Worm (Caenorhabditis elegans): ENCODE data around the gene T23B5.6.

Gene T23B5.6

DNA sequence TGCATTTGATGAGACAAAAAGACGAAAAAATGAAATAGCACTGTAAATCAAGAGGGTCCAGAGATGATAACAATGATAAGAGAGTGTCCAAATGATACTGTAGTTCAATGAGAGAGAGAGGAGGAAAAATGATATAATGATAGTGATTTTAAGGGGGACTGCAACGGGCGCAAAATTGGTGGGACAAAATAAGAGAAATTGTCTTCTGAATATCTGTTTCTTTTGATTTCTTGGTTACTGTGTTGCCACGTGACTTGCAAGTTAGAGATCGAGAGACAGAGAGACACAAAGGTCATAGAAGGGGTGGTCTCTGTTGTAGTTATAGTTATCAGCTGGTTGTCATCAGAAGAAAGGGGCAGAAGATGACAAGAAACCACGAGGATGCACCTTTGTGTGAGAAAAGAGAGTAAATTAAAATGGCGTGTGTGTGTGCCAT lies 38.9 kb upstream of the T23B5.6 start (continued):
- no peak for TF ChIP-seq fkh-10 (GFP tag; optimal IDR thresholded peaks at IDR 0.05)
- TF ChIP-seq ctbp-1 (GFP tag; IDR thresholded peaks at IDR 0.05), result no peak
- peak; percentile 44 for TF ChIP-seq pqm-1 (tag; optimal IDR thresholded peaks at IDR 0.05)
- 0 out of 2 replicates have a peak, but pooled peaks have one; percentile 23 for TF ChIP-seq nhr-42 (GFP tag; IDR thresholded peaks at IDR 0.05)
- TF ChIP-seq nhr-77 (tag; optimal IDR thresholded peaks at IDR 0.05), result peak; percentile 40
- no peak for TF ChIP-seq rbr-2 (tag; optimal IDR thresholded peaks at IDR 0.05)
- no peak for TF ChIP-seq ceh-44 (GFP tag; IDR thresholded peaks at IDR 0.05)
- no peak for TF ChIP-seq ces-1 (GFP tag; optimal IDR thresholded peaks at IDR 0.05)
- peak; percentile 45 for TF ChIP-seq nhr-48 (tag; optimal IDR thresholded peaks at IDR 0.05)
- TF ChIP-seq mdt-29 (GFP tag; IDR thresholded peaks at IDR 0.05), result peak; percentile 47; the same call in 1 of the 2 replicates
- peak; percentile 48 for TF ChIP-seq nhr-25 (tag; optimal IDR thresholded peaks at IDR 0.05; ENCODE audit: borderline replicate concordance, insufficient read depth)
- TF ChIP-seq mes-2 (tag; optimal IDR thresholded peaks at IDR 0.05; ENCODE audit: poor library complexity, severe bottlenecking), result no peak
- no peak for TF ChIP-seq nhr-237 (tag; optimal IDR thresholded peaks at IDR 0.05)
- TF ChIP-seq cey-2 (tag; optimal IDR thresholded peaks at IDR 0.05; ENCODE audit: borderline replicate concordance, insufficient read depth), result peak; percentile 69
- TF ChIP-seq daf-8 (GFP tag; IDR thresholded peaks at IDR 0.05), result no peak
- TF ChIP-seq dmd-9 (GFP tag; IDR thresholded peaks at IDR 0.05), result no peak
- no peak for TF ChIP-seq ceh-62 (tag; optimal IDR thresholded peaks at IDR 0.05)
- 0 out of 2 replicates have a peak, but pooled peaks have one; percentile 36 for TF ChIP-seq ceh-20 (GFP tag; IDR thresholded peaks at IDR 0.05)
- TF ChIP-seq fos-1 (tag; optimal IDR thresholded peaks at IDR 0.05), result no peak
- TF ChIP-seq dpl-1 (GFP tag; optimal IDR thresholded peaks at IDR 0.05), result no peak
- no peak for TF ChIP-seq ZK337.2 (GFP tag; IDR thresholded peaks at IDR 0.05)
- no peak for TF ChIP-seq F44E2.7 (GFP tag; IDR thresholded peaks at IDR 0.05)
- TF ChIP-seq lin-29 (GFP tag; IDR thresholded peaks at IDR 0.05), result no peak
- TF ChIP-seq duxl-1 (tag; optimal IDR thresholded peaks at IDR 0.05; ENCODE audit: poor library complexity), result no peak
- no peak for TF ChIP-seq spr-3 (GFP tag; optimal IDR thresholded peaks at IDR 0.05)
- no peak for TF ChIP-seq F26F4.8 (GFP tag; conservative IDR thresholded peaks at IDR 0.05)
- TF ChIP-seq mxl-2 (GFP tag; conservative IDR thresholded peaks at IDR 0.05), result no peak
- TF ChIP-seq snpc-1.2 (GFP tag; IDR thresholded peaks at IDR 0.05), result no peak
- TF ChIP-seq ama-1 (optimal IDR thresholded peaks at IDR 0.05), result no peak
- TF ChIP-seq nhr-102 (tag; optimal IDR thresholded peaks at IDR 0.05), result peak; percentile 19
- TF ChIP-seq egl-43 (GFP tag; IDR thresholded peaks at IDR 0.05), result no peak
- TF ChIP-seq lin-13 (GFP tag; optimal IDR thresholded peaks at IDR 0.05), result no peak
- TF ChIP-seq nhr-10 (tag; optimal IDR thresholded peaks at IDR 0.05), result peak; percentile 66
- TF ChIP-seq unc-130 (GFP tag; optimal IDR thresholded peaks at IDR 0.05), result no peak
- no peak for TF ChIP-seq madf-9 (GFP tag; conservative IDR thresholded peaks at IDR 0.05)
- peak; percentile 93 for TF ChIP-seq nhr-28 (tag; optimal IDR thresholded peaks at IDR 0.05)

ce11 chrIV:12711644-12712043 lies 34.6 kb upstream of the T23B5.6 start, which contains the start of gene C27D8.3:
Gene C27D8.3, minus strand, starts transcription at chrIV:12711744.
- TF ChIP-seq lin-15B (tag; optimal IDR thresholded peaks at IDR 0.05) (no peak), nhr-77 (tag; optimal IDR thresholded peaks at IDR 0.05) (no peak), tra-1 (GFP tag; IDR thresholded peaks at IDR 0.05) (no peak), rbr-2 (tag; optimal IDR thresholded peaks at IDR 0.05) (no peak), ces-1 (GFP tag; optimal IDR thresholded peaks at IDR 0.05) (no peak), mdt-29 (GFP tag; IDR thresholded peaks at IDR 0.05) (no peak), D1046.2 (GFP tag; IDR thresholded peaks at IDR 0.05) (no peak), lin-39 (tag; optimal IDR thresholded peaks at IDR 0.05) (no peak)
